Fruit fly (Drosophila melanogaster): ENCODE data around the gene Act5C.
A peak's percentile ranks its signal among the peaks of the same experiment; 100 is the strongest.

Gene Act5C

DNA sequence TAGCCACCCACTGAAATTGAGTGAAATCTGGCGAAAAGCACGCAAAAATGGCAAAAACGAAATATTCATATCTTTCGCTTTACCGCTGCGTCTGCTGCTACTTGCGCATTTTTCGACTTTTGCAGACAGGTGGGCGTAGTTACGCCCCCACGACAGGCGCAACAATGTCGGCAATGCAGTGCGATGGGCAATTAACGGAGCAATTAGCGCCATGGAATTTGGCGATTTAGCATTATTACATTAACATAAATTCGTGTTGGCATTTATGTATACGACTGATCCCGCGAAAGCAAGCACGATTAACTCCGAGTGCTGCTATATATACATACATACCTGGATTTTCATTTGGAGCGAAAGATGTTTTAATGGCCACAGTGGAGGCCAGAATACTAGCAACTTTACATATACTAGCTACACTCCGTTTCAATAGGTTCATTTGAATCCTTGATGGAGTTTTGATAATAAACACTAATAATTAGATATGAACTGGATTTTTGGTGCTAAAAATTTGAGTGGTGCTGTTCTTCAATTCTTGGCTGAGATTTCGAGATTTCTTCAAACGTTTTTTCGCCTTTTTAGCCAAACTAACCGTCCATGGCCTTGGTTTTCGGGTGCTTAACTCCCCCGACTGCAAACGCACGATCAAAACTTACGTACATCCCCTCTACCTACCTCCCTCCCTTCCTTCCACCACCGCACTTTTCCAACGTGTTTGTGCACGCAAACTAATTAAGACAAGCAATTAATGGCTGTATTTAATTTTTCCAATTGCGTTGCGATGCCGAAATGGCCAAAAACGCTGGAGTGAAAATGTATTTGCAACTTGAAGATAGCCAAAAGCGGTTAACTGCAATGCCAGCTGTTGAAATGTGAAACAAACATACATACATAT lies 3.6 kb upstream of the Act5C start (continued):
- peak; percentile 6 for TF ChIP-seq BtbVII (GFP tag; optimal IDR thresholded peaks at IDR 0.05)
- no peak for TF ChIP-seq Trl (optimal IDR thresholded peaks at IDR 0.05)
- no peak for TF ChIP-seq Trl (GFP tag; optimal IDR thresholded peaks at IDR 0.05)
- no peak for TF ChIP-seq salm (tag; optimal IDR thresholded peaks at IDR 0.05)
- no peak for TF ChIP-seq en (GFP tag; optimal IDR thresholded peaks at IDR 0.05)
- TF ChIP-seq CHES-1-like (GFP tag; optimal IDR thresholded peaks at IDR 0.05) = no peak
- TF ChIP-seq Sry-δ (GFP tag; optimal IDR thresholded peaks at IDR 0.05) = no peak
- peak; percentile 14 for TF ChIP-seq CG12659 (GFP tag; optimal IDR thresholded peaks at IDR 0.05)
- TF ChIP-seq toy (GFP tag; IDR thresholded peaks at IDR 0.05) = no peak
- TF ChIP-seq Camta (GFP tag; optimal IDR thresholded peaks at IDR 0.05) = no peak
- no peak for TF ChIP-seq CG2116 (GFP tag; optimal IDR thresholded peaks at IDR 0.05)
- no peak for TF ChIP-seq Hey (tag; optimal IDR thresholded peaks at IDR 0.05)
- no peak for TF ChIP-seq CG2889 (GFP tag; IDR thresholded peaks at IDR 0.05)
- TF ChIP-seq her (GFP tag; optimal IDR thresholded peaks at IDR 0.05) = no peak
- TF ChIP-seq CG18011 (GFP tag; optimal IDR thresholded peaks at IDR 0.05) = no peak
- no peak for TF ChIP-seq jigr1 (GFP tag; IDR thresholded peaks at IDR 0.05)
- TF ChIP-seq CG42726 (GFP tag; IDR thresholded peaks at IDR 0.05; ENCODE audit: partially characterized antibody) = no peak
- no peak for TF ChIP-seq Six4 (GFP tag; optimal IDR thresholded peaks at IDR 0.05)
- TF ChIP-seq Max (GFP tag; optimal IDR thresholded peaks at IDR 0.05) = no peak
- TF ChIP-seq CG7556 (GFP tag; optimal IDR thresholded peaks at IDR 0.05) = no peak
- no peak for TF ChIP-seq nau (GFP tag; optimal IDR thresholded peaks at IDR 0.05)
- peak; percentile 23 for TF ChIP-seq NfI (GFP tag; optimal IDR thresholded peaks at IDR 0.05)
- peak; percentile 35; the same call in 1 of the 2 replicates for TF ChIP-seq CG10321 (GFP tag; IDR thresholded peaks at IDR 0.05)
- TF ChIP-seq Hand (GFP tag; optimal IDR thresholded peaks at IDR 0.05) = no peak
- TF ChIP-seq CG32767 (GFP tag; IDR thresholded peaks at IDR 0.05) = no peak
- no peak for TF ChIP-seq emc (GFP tag; optimal IDR thresholded peaks at IDR 0.05)
- TF ChIP-seq CG14050 (GFP tag; IDR thresholded peaks at IDR 0.05) = no peak
- no peak for TF ChIP-seq CG9437 (GFP tag; optimal IDR thresholded peaks at IDR 0.05)
- TF ChIP-seq unpg (GFP tag; optimal IDR thresholded peaks at IDR 0.05) = peak; percentile 22
- TF ChIP-seq eve (GFP tag; optimal IDR thresholded peaks at IDR 0.05) = no peak
- no peak for TF ChIP-seq D19B (GFP tag; optimal IDR thresholded peaks at IDR 0.05)
- TF ChIP-seq CG12942 (GFP tag; optimal IDR thresholded peaks at IDR 0.05) = no peak
- peak; percentile 30 for TF ChIP-seq CG15269 (tag; optimal IDR thresholded peaks at IDR 0.05)
- TF ChIP-seq Ravus (GFP tag; IDR thresholded peaks at IDR 0.05) = no peak
- no peak for TF ChIP-seq hbn (GFP tag; IDR thresholded peaks at IDR 0.05; ENCODE audit: partially characterized antibody)
- no peak for TF ChIP-seq ftz-f1 (GFP tag; optimal IDR thresholded peaks at IDR 0.05)
- no peak for TF ChIP-seq CG7786 (GFP tag; optimal IDR thresholded peaks at IDR 0.05)
- no peak for TF ChIP-seq jumu (GFP tag; optimal IDR thresholded peaks at IDR 0.05)
- TF ChIP-seq Ada2b (GFP tag; IDR thresholded peaks at IDR 0.05) = 0 out of 2 replicates have a peak, but pooled peaks have one; percentile 4
- no peak for TF ChIP-seq CG3838 (GFP tag; optimal IDR thresholded peaks at IDR 0.05)
- TF ChIP-seq Deaf1 (tag; optimal IDR thresholded peaks at IDR 0.05) = no peak
- peak; percentile 20; the same call in 1 of the 3 replicates for TF ChIP-seq tgo (GFP tag; IDR thresholded peaks at IDR 0.05)
- peak; percentile 52; the same call in 2 of the 3 replicates for TF ChIP-seq dysf (GFP tag; IDR thresholded peaks at IDR 0.05)
- TF ChIP-seq chn (GFP tag; optimal IDR thresholded peaks at IDR 0.05) = no peak
- no peak for TF ChIP-seq CG9817 (tag; optimal IDR thresholded peaks at IDR 0.05)
- no peak for TF ChIP-seq CG6791 (GFP tag; IDR thresholded peaks at IDR 0.05; ENCODE audit: partially characterized antibody)
- TF ChIP-seq Dip3 (GFP tag; optimal IDR thresholded peaks at IDR 0.05) = no peak
- TF ChIP-seq CG9797 (GFP tag; optimal IDR thresholded peaks at IDR 0.05) = no peak
- TF ChIP-seq Fer1 (GFP tag; optimal IDR thresholded peaks at IDR 0.05) = no peak
- TF ChIP-seq HHEX (GFP tag; optimal IDR thresholded peaks at IDR 0.05) = no peak

Measured in whole organism, embryonic.